Fruit fly (Drosophila melanogaster) whole organism, wandering third instar larva: ENCODE results near the gene Wnt10.

Experiments
- CG32264 ChIP-seq: fragments of 200-800 bp; sonication (Bioruptor generic); optimal IDR thresholded peaks from 2 replicates; lab custom pipeline; 2016; ENCODE audit warnings: missing biosample characterization, missing genetic modification characterization
- CG9705 ChIP-seq: fragments of 200-800 bp; sonication (Bioruptor generic); optimal IDR thresholded peaks from 2 replicates; lab custom pipeline; 2018; ENCODE audit warnings: missing biosample characterization, mild to moderate bottlenecking, missing genetic modification characterization
- CrebA ChIP-seq: fragments of 200-800 bp; sonication (Bioruptor generic); optimal IDR thresholded peaks from 2 replicates; lab custom pipeline; 2016; ENCODE audit warnings: missing biosample characterization, mild to moderate bottlenecking, missing genetic modification characterization, borderline replicate concordance
- Dif ChIP-seq: fragments of 200-275, 200-300 bp; sonication (Bioruptor generic); optimal IDR thresholded peaks from 2 replicates; lab custom pipeline; 2018; ENCODE audit warnings: missing biosample characterization, missing genetic modification characterization; ENCODE audit not compliant: partially characterized antibody
- GATAd ChIP-seq: sonication (Bioruptor generic); optimal IDR thresholded peaks from 2 replicates; lab custom pipeline; 2016; ENCODE audit warnings: missing biosample characterization, missing genetic modification characterization
- HLH106 ChIP-seq: fragments of 200-800 bp; optimal IDR thresholded peaks from 3 replicates; lab custom pipeline; 2019; ENCODE audit warnings: missing biosample characterization, mild to moderate bottlenecking, missing genetic modification characterization, moderate library complexity
- Hnf4 ChIP-seq: fragments of 200-800 bp; sonication (Bioruptor generic); optimal IDR thresholded peaks from 2 replicates; lab custom pipeline; 2016; ENCODE audit warnings: missing biosample characterization, mild to moderate bottlenecking, missing genetic modification characterization
- Hr78 ChIP-seq: fragments of >200 bp; optimal IDR thresholded peaks from 2 replicates; lab custom pipeline; 2017; ENCODE audit warnings: missing biosample characterization, missing genetic modification characterization
- Hr83 ChIP-seq: fragments of 200-300 bp; sonication (Bioruptor generic); optimal IDR thresholded peaks from 2 replicates; lab custom pipeline; 2016; ENCODE audit warnings: missing biosample characterization, mild to moderate bottlenecking, missing genetic modification characterization, moderate library complexity; ENCODE audit not compliant: poor library complexity, severe bottlenecking
- Jra ChIP-seq: sonication (Bioruptor generic); optimal IDR thresholded peaks from 2 replicates; lab custom pipeline; 2016; ENCODE audit warnings: missing biosample characterization, missing genetic modification characterization
- Mio ChIP-seq: sonication (Bioruptor generic); optimal IDR thresholded peaks from 2 replicates; lab custom pipeline; 2016; ENCODE audit warnings: missing biosample characterization, missing genetic modification characterization
- Myc ChIP-seq: fragments of >200 bp; optimal IDR thresholded peaks from 2 replicates; lab custom pipeline; 2017
- N ChIP-seq: fragments of >200 bp; optimal IDR thresholded peaks from 2 replicates; lab custom pipeline; 2018; ENCODE audit warnings: missing biosample characterization, missing external identifiers, missing genetic modification characterization
- OdsH ChIP-seq: fragments of 200-800 bp; sonication (Bioruptor generic); optimal IDR thresholded peaks from 2 replicates; lab custom pipeline; 2016; ENCODE audit warnings: missing biosample characterization, mild to moderate bottlenecking, missing genetic modification characterization
- Rel ChIP-seq, 2 experiments: fragments of 200-800 bp; sonication (Bioruptor generic) in 1 of 2; optimal IDR thresholded peaks; 2 replicates in 1 of 2; 3 replicates in 1 of 2; lab custom pipeline; 2016 to 2019; ENCODE audit warnings: mild to moderate bottlenecking in 2 of 2, missing biosample characterization in 2 of 2, missing genetic modification characterization in 2 of 2, moderate library complexity in 1 of 2
- Sp1 ChIP-seq: fragments of 200-800 bp; sonication (Bioruptor generic); optimal IDR thresholded peaks from 3 replicates; lab custom pipeline; 2019; ENCODE audit warnings: missing biosample characterization, mild to moderate bottlenecking, missing genetic modification characterization, moderate library complexity
- Vsx2 ChIP-seq: fragments of 200-300, 225-300 bp; sonication (Bioruptor generic); optimal IDR thresholded peaks from 2 replicates; lab custom pipeline; 2018; ENCODE audit warnings: missing biosample characterization, missing genetic modification characterization; ENCODE audit not compliant: partially characterized antibody
- br ChIP-seq: fragments of 200-800 bp; sonication (Bioruptor generic); optimal IDR thresholded peaks from 2 replicates; lab custom pipeline; 2016; ENCODE audit warnings: missing biosample characterization, missing genetic modification characterization
- brk ChIP-seq: fragments of 200-800 bp; sonication (Bioruptor generic); optimal IDR thresholded peaks from 2 replicates; lab custom pipeline; 2016; ENCODE audit warnings: missing biosample characterization, mild to moderate bottlenecking, missing genetic modification characterization
- dl ChIP-seq, 2 experiments: fragments of 175-275, 200-275 bp in 1 of 2; fragments of 200-275 bp in 1 of 2; sonication (Bioruptor generic); optimal IDR thresholded peaks; lab custom pipeline; 2018; ENCODE audit warnings: mild to moderate bottlenecking in 2 of 2, missing biosample characterization in 2 of 2, missing genetic modification characterization in 2 of 2, moderate library complexity in 2 of 2; ENCODE audit not compliant: partially characterized antibody in 2 of 2, insufficient read depth in 1 of 2
- dmrt93B ChIP-seq: fragments of 200-800 bp; sonication (Bioruptor generic); optimal IDR thresholded peaks from 2 replicates; lab custom pipeline; 2018; ENCODE audit warnings: missing biosample characterization, mild to moderate bottlenecking, missing genetic modification characterization
- dsf ChIP-seq: sonication (Bioruptor generic); optimal IDR thresholded peaks from 2 replicates; lab custom pipeline; 2016; ENCODE audit warnings: missing biosample characterization, missing genetic modification characterization, borderline replicate concordance
- ey ChIP-seq: fragments of 200-800 bp; sonication (Bioruptor generic); optimal IDR thresholded peaks from 2 replicates; lab custom pipeline; 2016; ENCODE audit warnings: missing biosample characterization, missing genetic modification characterization
- foxo ChIP-seq, 2 experiments: fragments of 200-800 bp; sonication (Bioruptor generic); optimal IDR thresholded peaks; 2 replicates in 1 of 2; 3 replicates in 1 of 2; lab custom pipeline; 2016 to 2017; ENCODE audit warnings: missing biosample characterization in 2 of 2, missing genetic modification characterization in 2 of 2
- fru ChIP-seq: fragments of 200-800 bp; sonication (Bioruptor generic); optimal IDR thresholded peaks from 3 replicates; lab custom pipeline; 2016; ENCODE audit warnings: missing biosample characterization, mild to moderate bottlenecking, missing genetic modification characterization
- h ChIP-seq: fragments of 200-800 bp; sonication (Bioruptor generic); optimal IDR thresholded peaks from 3 replicates; lab custom pipeline; 2016; ENCODE audit warnings: missing biosample characterization, mild to moderate bottlenecking, missing genetic modification characterization
- jim ChIP-seq: fragments of 175-275, 200-325 bp; sonication (Bioruptor generic); optimal IDR thresholded peaks from 2 replicates; lab custom pipeline; 2016; ENCODE audit warnings: missing biosample characterization, mild to moderate bottlenecking, missing genetic modification characterization
- lola ChIP-seq: fragments of >200 bp; optimal IDR thresholded peaks from 2 replicates; lab custom pipeline; 2017; ENCODE audit warnings: missing biosample characterization, missing genetic modification characterization
- pan ChIP-seq: fragments of >200 bp; optimal IDR thresholded peaks from 2 replicates; lab custom pipeline; 2017
- psq ChIP-seq: fragments of 200-800 bp; sonication (Bioruptor generic); optimal IDR thresholded peaks from 3 replicates; lab custom pipeline; 2017; ENCODE audit warnings: missing biosample characterization, mild to moderate bottlenecking, missing genetic modification characterization, moderate library complexity
- sage ChIP-seq: fragments of 200-800 bp; sonication (Bioruptor generic); optimal IDR thresholded peaks from 2 replicates; lab custom pipeline; 2016; ENCODE audit warnings: missing biosample characterization, mild to moderate bottlenecking, missing genetic modification characterization
- sv ChIP-seq: fragments of 200-800 bp; sonication (Bioruptor generic); optimal IDR thresholded peaks from 3 replicates; lab custom pipeline; 2016; ENCODE audit warnings: missing biosample characterization, missing genetic modification characterization
- tai ChIP-seq: sonication (Bioruptor generic); optimal IDR thresholded peaks from 2 replicates; lab custom pipeline; 2016; ENCODE audit warnings: missing biosample characterization, missing genetic modification characterization
- woc ChIP-seq: sonication (Bioruptor generic); optimal IDR thresholded peaks from 2 replicates; lab custom pipeline; 2016; ENCODE audit warnings: missing biosample characterization, mild to moderate bottlenecking, missing genetic modification characterization

Wnt10 gene

dm6 chr2L:7326405-7326804 lies 36.8 kb upstream of the Wnt10 start:
- no peak for TF ChIP-seq dsf (GFP tag; lab: Kevin White, UChicago)
- TF ChIP-seq OdsH (GFP tag; lab: Kevin White, UChicago), result no peak
- TF ChIP-seq foxo (GFP tag; optimal IDR thresholded peaks at IDR 0.05; lab: Kevin White, UChicago), result no peak
- TF ChIP-seq Vsx2 (GFP tag; lab: Kevin White, UChicago), result no peak
- TF ChIP-seq CG9705 (GFP tag; lab: Kevin White, UChicago), result no peak
- TF ChIP-seq tai, result no peak

dm6 chr2L:7332780-7333179 lies 30.4 kb upstream of the Wnt10 start:
- TF ChIP-seq Sp1 (no peak), sage (GFP tag; lab: Kevin White, UChicago) (no peak), Vsx2 (GFP tag; lab: Kevin White, UChicago) (no peak), Hr78 (GFP tag; lab: Kevin White, UChicago) (no peak), N (GFP tag; lab: Kevin White, UChicago) (no peak), Dif (GFP tag; lab: Kevin White, UChicago) (no peak), Hr83 (GFP tag; lab: Kevin White, UChicago) (no peak), HLH106 (no peak), lola (GFP tag; lab: Kevin White, UChicago) (no peak), Jra (GFP tag; lab: Kevin White, UChicago) (no peak), CrebA (no peak), pan (lab: Kevin White, UChicago) (no peak), Mio (no peak), tai (no peak), CG32264 (no peak), OdsH (GFP tag; lab: Kevin White, UChicago) (no peak), Myc (no peak), Hnf4 (no peak)

- TF ChIP-seq Sp1 (peak; percentile 56), dmrt93B (GFP tag; lab: Kevin White, UChicago) (no peak), dl (GFP tag; optimal IDR thresholded peaks at IDR 0.05; lab: Kevin White, UChicago; ENCODE audit: insufficient read depth in 1 of 2, partially characterized antibody in 2 of 2) (no peak), CrebA (no peak), br (GFP tag; lab: Kevin White, UChicago) (no peak), Hnf4 (peak; percentile 12), N (GFP tag; lab: Kevin White, UChicago) (no peak), sage (GFP tag; lab: Kevin White, UChicago) (no peak), lola (GFP tag; lab: Kevin White, UChicago) (no peak), OdsH (GFP tag; lab: Kevin White, UChicago) (peak; percentile 51), dsf (GFP tag; lab: Kevin White, UChicago) (no peak), Jra (GFP tag; lab: Kevin White, UChicago) (no peak), Dif (GFP tag; lab: Kevin White, UChicago) (no peak), ey (peak; percentile 50), fru (GFP tag; lab: Kevin White, UChicago) (peak; percentile 28), tai (no peak), Mio (no peak), GATAd (GFP tag; lab: Kevin White, UChicago) (no peak), brk (no peak), CG32264 (no peak), foxo (GFP tag; optimal IDR thresholded peaks at IDR 0.05; lab: Kevin White, UChicago) (peak in 1 of 2 experiments; percentile 47), Rel (GFP tag; optimal IDR thresholded peaks at IDR 0.05; lab: Kevin White, UChicago) (no peak), Rel (tag; optimal IDR thresholded peaks at IDR 0.05; lab: Kevin White, UChicago) (no peak), Myc (no peak), pan (lab: Kevin White, UChicago) (no peak), sv (GFP tag; lab: Kevin White, UChicago) (peak; percentile 39), HLH106 (no peak), h (GFP tag; lab: Kevin White, UChicago) (peak; percentile 6)
- TF ChIP-seq, all 38 proteins: peak for 8
Measured at dm6 chr2L:7333184-7334025, 29.8 kb upstream of the Wnt10 start, which contains the start of gene Wnt6. TSS of gene Wnt6 (plus strand) at chr2L:7333714.

- TF ChIP-seq jim (GFP tag; lab: Kevin White, UChicago), result no peak
- peak; percentile 32 for TF ChIP-seq CrebA
- peak; percentile 16 for TF ChIP-seq Hnf4
- TF ChIP-seq ey, result no peak
- TF ChIP-seq fru (GFP tag; lab: Kevin White, UChicago), result peak; percentile 40
- no peak for TF ChIP-seq Myc
- TF ChIP-seq Sp1, result peak; percentile 1
- TF ChIP-seq CG32264, result no peak
- TF ChIP-seq Rel (GFP tag; optimal IDR thresholded peaks at IDR 0.05; lab: Kevin White, UChicago), result peak; percentile 83
- TF ChIP-seq Rel (tag; optimal IDR thresholded peaks at IDR 0.05; lab: Kevin White, UChicago), result no peak
- TF ChIP-seq brk, result peak; percentile 7
- TF ChIP-seq dmrt93B (GFP tag; lab: Kevin White, UChicago), result no peak
- TF ChIP-seq Dif (GFP tag; lab: Kevin White, UChicago), result peak; percentile 15
- TF ChIP-seq psq (GFP tag; lab: Kevin White, UChicago), result peak; percentile 74
- TF ChIP-seq h (GFP tag; lab: Kevin White, UChicago), result peak; percentile 7
- peak in 1 of 2 experiments; percentile 9 for TF ChIP-seq foxo (GFP tag; optimal IDR thresholded peaks at IDR 0.05; lab: Kevin White, UChicago)
- no peak for TF ChIP-seq CG9705 (GFP tag; lab: Kevin White, UChicago)
- peak; percentile 19 for TF ChIP-seq woc (GFP tag; lab: Kevin White, UChicago)
- TF ChIP-seq tai, result no peak
- TF ChIP-seq Hr78 (GFP tag; lab: Kevin White, UChicago), result no peak
- TF ChIP-seq OdsH (GFP tag; lab: Kevin White, UChicago), result no peak
- no peak for TF ChIP-seq Hr83 (GFP tag; lab: Kevin White, UChicago)
- TF ChIP-seq, all 38 proteins: peak for 11
Measured at dm6 chr2L:7334183-7334582, 29.0 kb upstream of the Wnt10 start.
